Worm (Caenorhabditis elegans): ENCODE measurements around the gene T25B9.6.

ce11 chrIV:10779328-10779727 lies 21.4 kb downstream of the T25B9.6 start:
- TF ChIP-seq F57A8.1 (GFP tag; optimal IDR thresholded peaks at IDR 0.05) (no peak), ceh-58 (GFP tag; IDR thresholded peaks at IDR 0.05) (no peak), sptf-2 (GFP tag; optimal IDR thresholded peaks at IDR 0.05) (no peak), unc-62 (GFP tag; optimal IDR thresholded peaks at IDR 0.05) (no peak), B0019.2 (GFP tag; conservative IDR thresholded peaks at IDR 0.05) (no peak), Y67H2A.10 (GFP tag; conservative IDR thresholded peaks at IDR 0.05) (no peak), him-1 (tag; optimal IDR thresholded peaks at IDR 0.05) (no peak), hsf-1 (GFP tag; IDR thresholded peaks at IDR 0.05) (no peak), snpc-4 (GFP tag; optimal IDR thresholded peaks at IDR 0.05) (no peak), snpc-4 (tag; optimal IDR thresholded peaks at IDR 0.05) (no peak), ama-1 (optimal IDR thresholded peaks at IDR 0.05) (no peak), ama-1 (GFP tag; optimal IDR thresholded peaks at IDR 0.05) (no peak), lin-40 (tag; optimal IDR thresholded peaks at IDR 0.05) (no peak)
